Fruit fly (Drosophila melanogaster) whole organism, embryonic: Measurements from ENCODE around the gene rictor.

Experiments
- Abd-B ChIP-seq: fragments of 200-800 bp; sonication (Bioruptor generic); optimal IDR thresholded peaks from 2 replicates; lab custom pipeline; 2018; ENCODE audit warnings: missing biosample characterization, mild to moderate bottlenecking, missing genetic modification characterization, moderate library complexity
- Awh ChIP-seq: fragments of 200-800 bp; sonication (Bioruptor generic); IDR thresholded peaks from 2 replicates; pipeline ENCODE4, ENCODE4 v1.3.6; 2022; ENCODE audit warnings: missing biosample characterization, missing genetic modification characterization
- Bdp1 ChIP-seq: fragments of 200-800 bp; sonication (Bioruptor generic); optimal IDR thresholded peaks from 3 replicates; lab custom pipeline; 2016; ENCODE audit warnings: missing biosample characterization, missing genetic modification characterization
- CG10462 ChIP-seq: fragments of 200-800 bp; sonication (Bioruptor generic); optimal IDR thresholded peaks from 2 replicates; lab custom pipeline; 2016; ENCODE audit warnings: missing biosample characterization, missing genetic modification characterization
- CG16813 ChIP-seq: fragments of 200-800 bp; sonication (Bioruptor generic); IDR thresholded peaks from 3 replicates; pipeline ENCODE4 v1.3.6; 2022; ENCODE audit warnings: missing biosample characterization, missing genetic modification characterization; ENCODE audit not compliant: partially characterized antibody
- CG17359 ChIP-seq: fragments of 200-800 bp; sonication (Bioruptor generic); optimal IDR thresholded peaks from 3 replicates; lab custom pipeline; 2018; ENCODE audit warnings: missing biosample characterization, mild to moderate bottlenecking, missing genetic modification characterization, moderate library complexity
- CG18599 ChIP-seq: fragments of 200-800 bp; sonication (Bioruptor generic); optimal IDR thresholded peaks from 3 replicates; lab custom pipeline; 2017; ENCODE audit warnings: missing biosample characterization, missing genetic modification characterization, mild to moderate bottlenecking, moderate library complexity, missing genetic modification reagents
- CG18764 ChIP-seq: fragments of 200-800 bp; sonication (Bioruptor generic); optimal IDR thresholded peaks from 3 replicates; lab custom pipeline; 2016; ENCODE audit warnings: missing biosample characterization, missing genetic modification characterization
- CG3163 ChIP-seq: fragments of 200-800 bp; sonication (Bioruptor generic); optimal IDR thresholded peaks from 3 replicates; lab custom pipeline; 2016; ENCODE audit warnings: missing biosample characterization, missing genetic modification characterization
- CG3726 ChIP-seq: fragments of 200-800 bp; sonication (Bioruptor generic); IDR thresholded peaks from 3 replicates; pipeline ENCODE4, ENCODE4 v1.3.6; 2022; ENCODE audit warnings: missing biosample characterization, missing genetic modification characterization
- CG4360 ChIP-seq: fragments of 200-800 bp; sonication (Bioruptor generic); IDR thresholded peaks from 2 replicates; pipeline ENCODE4 v1.3.6; 2022; ENCODE audit warnings: missing biosample characterization, missing genetic modification characterization
- CG43689 ChIP-seq: fragments of 200-800 bp; sonication (Bioruptor generic); IDR thresholded peaks from 2 replicates; pipeline ENCODE4 v1.3.6; 2022; ENCODE audit warnings: missing biosample characterization, missing genetic modification characterization
- CG4617 ChIP-seq: fragments of 200-800 bp; sonication (Bioruptor generic); optimal IDR thresholded peaks from 3 replicates; lab custom pipeline; 2016; ENCODE audit warnings: missing biosample characterization, missing genetic modification characterization, borderline replicate concordance
- CG6175 ChIP-seq: fragments of 200-800 bp; sonication (Bioruptor generic); IDR thresholded peaks from 3 replicates; pipeline ENCODE4 v1.3.6; 2022; ENCODE audit warnings: missing biosample characterization, missing genetic modification characterization
- CG6854 ChIP-seq: fragments of 200-800 bp; sonication (Bioruptor generic); optimal IDR thresholded peaks from 3 replicates; lab custom pipeline; 2017; ENCODE audit warnings: missing biosample characterization, mild to moderate bottlenecking, missing genetic modification characterization
- CG7357 ChIP-seq: fragments of 200-800 bp; sonication (Bioruptor generic); IDR thresholded peaks from 3 replicates; pipeline ENCODE4 v1.3.6; 2022; ENCODE audit warnings: missing biosample characterization, missing genetic modification characterization
- CG7556 ChIP-seq: fragments of 200-800 bp; sonication (Bioruptor generic); optimal IDR thresholded peaks from 2 replicates; lab custom pipeline; 2017; ENCODE audit warnings: missing biosample characterization, mild to moderate bottlenecking, missing genetic modification characterization
- CG8290 ChIP-seq, 3 experiments: fragments of 200-800 bp; sonication (Bioruptor generic); optimal IDR thresholded peaks; 2 replicates each; lab custom pipeline; 2016 to 2019; ENCODE audit warnings: missing biosample characterization in 3 of 3, missing genetic modification characterization in 3 of 3, mild to moderate bottlenecking in 2 of 3, moderate library complexity in 1 of 3
- CTCF ChIP-seq: fragments of 200-800 bp; sonication (Bioruptor generic); optimal IDR thresholded peaks from 2 replicates; lab custom pipeline; 2017; ENCODE audit warnings: missing biosample characterization, mild to moderate bottlenecking, missing genetic modification characterization, moderate library complexity
- Dad ChIP-seq: fragments of 200-800 bp; sonication (Bioruptor generic); optimal IDR thresholded peaks from 3 replicates; lab custom pipeline; 2016; ENCODE audit warnings: missing biosample characterization, missing genetic modification characterization
- Dbx ChIP-seq: fragments of 200-800 bp; sonication (Bioruptor generic); IDR thresholded peaks from 3 replicates; pipeline ENCODE4 v1.3.6; 2022; ENCODE audit warnings: missing biosample characterization, missing genetic modification characterization
- Dek ChIP-seq: fragments of 200-800 bp; sonication (Bioruptor generic); optimal IDR thresholded peaks from 3 replicates; lab custom pipeline; 2019; ENCODE audit warnings: missing biosample characterization, mild to moderate bottlenecking, missing genetic modification characterization, moderate library complexity
- H2.0 ChIP-seq: fragments of 200-800 bp; sonication (Bioruptor generic); IDR thresholded peaks from 2 replicates; pipeline ENCODE4 v1.3.6; 2022; ENCODE audit warnings: missing biosample characterization, missing genetic modification characterization
- HLHmδ ChIP-seq: fragments of 200-800 bp; sonication (Bioruptor generic); optimal IDR thresholded peaks from 2 replicates; lab custom pipeline; 2018; ENCODE audit warnings: missing biosample characterization, mild to moderate bottlenecking, missing genetic modification characterization, moderate library complexity
- HmgZ ChIP-seq: fragments of 200-800 bp; sonication (Bioruptor generic); optimal IDR thresholded peaks from 2 replicates; lab custom pipeline; 2018; ENCODE audit warnings: missing biosample characterization, mild to moderate bottlenecking, missing genetic modification characterization
- Hr51 ChIP-seq, 2 experiments: fragments of 200-800 bp; sonication (Bioruptor generic); optimal IDR thresholded peaks; 2 replicates in 1 of 2; 3 replicates in 1 of 2; lab custom pipeline; 2016 to 2018; ENCODE audit warnings: missing biosample characterization in 2 of 2, missing genetic modification characterization in 2 of 2, mild to moderate bottlenecking in 1 of 2, moderate library complexity in 1 of 2
- Jarid2 ChIP-seq: fragments of 200-800 bp; sonication (Bioruptor generic); optimal IDR thresholded peaks from 3 replicates; lab custom pipeline; 2017; ENCODE audit warnings: mild to moderate bottlenecking, missing biosample characterization, missing genetic modification reagents, missing genetic modification characterization
- Rfx ChIP-seq: fragments of 200-800 bp; sonication (Bioruptor generic); IDR thresholded peaks from 2 replicates; pipeline ENCODE4 v1.3.6; 2022; ENCODE audit warnings: missing biosample characterization, missing genetic modification characterization
- Xrp1 ChIP-seq: fragments of 200-800 bp; sonication (Bioruptor generic); IDR thresholded peaks from 2 replicates; pipeline ENCODE4 v1.3.6; 2022; ENCODE audit warnings: missing biosample characterization, missing genetic modification characterization
- ap ChIP-seq: fragments of 200-800 bp; sonication (Bioruptor generic); IDR thresholded peaks from 2 replicates; pipeline ENCODE4 v1.3.6; 2022; ENCODE audit warnings: missing biosample characterization, missing genetic modification characterization
- az2 ChIP-seq: fragments of 200-800 bp; sonication (Bioruptor generic); optimal IDR thresholded peaks from 3 replicates; lab custom pipeline; 2016; ENCODE audit warnings: missing biosample characterization, missing genetic modification characterization
- bcd ChIP-seq: fragments of 200-800 bp; sonication (Bioruptor generic); optimal IDR thresholded peaks from 2 replicates; lab custom pipeline; 2017; ENCODE audit warnings: missing biosample characterization, mild to moderate bottlenecking, missing genetic modification characterization
- cg ChIP-seq: fragments of 200-800 bp; sonication (Bioruptor generic); optimal IDR thresholded peaks from 3 replicates; lab custom pipeline; 2019; ENCODE audit warnings: missing biosample characterization, mild to moderate bottlenecking, missing genetic modification characterization, moderate library complexity
- danr ChIP-seq: fragments of 200-800 bp; sonication (Bioruptor generic); IDR thresholded peaks from 2 replicates; pipeline ENCODE4 v1.3.6; 2022; ENCODE audit warnings: missing biosample characterization, missing genetic modification characterization
- emc ChIP-seq: fragments of 200-800 bp; sonication (Bioruptor generic); optimal IDR thresholded peaks from 2 replicates; lab custom pipeline; 2016; ENCODE audit warnings: missing biosample characterization, missing genetic modification characterization
- esg ChIP-seq: fragments of 200-800 bp; sonication (Bioruptor generic); conservative IDR thresholded peaks from 2 replicates; pipeline ENCODE4 v1.3.6; 2022; ENCODE audit warnings: missing biosample characterization, missing genetic modification characterization
- fd64A ChIP-seq: fragments of 200-800 bp; sonication (Bioruptor generic); optimal IDR thresholded peaks from 3 replicates; lab custom pipeline; 2018; ENCODE audit warnings: missing biosample characterization, mild to moderate bottlenecking, missing genetic modification characterization
- gfzf ChIP-seq: fragments of 200-800 bp; sonication (Bioruptor generic); optimal IDR thresholded peaks from 2 replicates; lab custom pipeline; 2016; ENCODE audit warnings: missing biosample characterization, mild to moderate bottlenecking, missing genetic modification characterization, moderate library complexity
- grau ChIP-seq: fragments of 200-800 bp; optimal IDR thresholded peaks from 3 replicates; lab custom pipeline; 2019; ENCODE audit warnings: missing biosample characterization, mild to moderate bottlenecking, missing genetic modification characterization, moderate library complexity
- kay ChIP-seq: fragments of 200-800 bp; sonication (Bioruptor generic); optimal IDR thresholded peaks from 2 replicates; lab custom pipeline; 2016; ENCODE audit warnings: missing biosample characterization, missing genetic modification characterization
- ken ChIP-seq: fragments of 200-800 bp; sonication (Bioruptor generic); IDR thresholded peaks from 3 replicates; pipeline ENCODE4 v1.3.6; 2022; ENCODE audit warnings: missing biosample characterization, missing genetic modification characterization
- mld ChIP-seq: fragments of 200-800 bp; sonication (Bioruptor generic); IDR thresholded peaks from 3 replicates; pipeline ENCODE4 v1.3.6; 2022; ENCODE audit warnings: missing biosample characterization, missing genetic modification characterization; ENCODE audit not compliant: partially characterized antibody
- nom ChIP-seq: fragments of 200-800 bp; sonication (Bioruptor generic); optimal IDR thresholded peaks from 2 replicates; lab custom pipeline; 2017; ENCODE audit warnings: missing biosample characterization, missing genetic modification characterization, mild to moderate bottlenecking, moderate library complexity, missing genetic modification reagents
- p53 ChIP-seq: fragments of 200-800 bp; sonication (Bioruptor generic); optimal IDR thresholded peaks from 2 replicates; lab custom pipeline; 2016; ENCODE audit warnings: missing biosample characterization, missing genetic modification characterization
- peb ChIP-seq: fragments of 200-800 bp; sonication (Bioruptor generic); IDR thresholded peaks from 2 replicates; pipeline ENCODE4 v1.3.6; 2022; ENCODE audit warnings: missing biosample characterization, missing genetic modification characterization
- sc ChIP-seq, 3 experiments: fragments of >200 bp in 2 of 3; fragments of 200-800 bp in 1 of 3; sonication (Bioruptor generic) in 1 of 3; optimal IDR thresholded peaks; 2 replicates in 2 of 3; 3 replicates in 1 of 3; lab custom pipeline; 2017; ENCODE audit warnings: mild to moderate bottlenecking in 1 of 3, missing biosample characterization in 1 of 3, missing genetic modification characterization in 1 of 3, missing genetic modification reagents in 1 of 3
- sd ChIP-seq: fragments of 200-800 bp; sonication (Bioruptor generic); optimal IDR thresholded peaks from 3 replicates; lab custom pipeline; 2018; ENCODE audit warnings: missing biosample characterization, mild to moderate bottlenecking, missing genetic modification characterization, moderate library complexity
- sima ChIP-seq: fragments of 200-800 bp; sonication (Bioruptor generic); optimal IDR thresholded peaks from 2 replicates; lab custom pipeline; 2016; ENCODE audit warnings: missing biosample characterization, missing genetic modification characterization
- toy ChIP-seq: fragments of 200-800 bp; sonication (Bioruptor generic); IDR thresholded peaks from 2 replicates; pipeline ENCODE4 v1.3.6; 2022; ENCODE audit warnings: missing biosample characterization, missing genetic modification characterization
- usp ChIP-seq: fragments of >200 bp; optimal IDR thresholded peaks from 2 replicates; lab custom pipeline; 2017; ENCODE audit warnings: missing biosample characterization, missing genetic modification characterization
- vfl ChIP-seq: fragments of 200-800 bp; sonication (Bioruptor generic); optimal IDR thresholded peaks from 2 replicates; lab custom pipeline; 2016; ENCODE audit warnings: missing biosample characterization, missing genetic modification characterization

Gene rictor

dm6 chrX:19298785-19299114 lies 37.7 kb upstream of the rictor start (continued):
- peak; percentile 65 for TF ChIP-seq CG17359
- TF ChIP-seq toy (GFP tag; lab: Robert Waterston, UW): no peak
- TF ChIP-seq ken (GFP tag; lab: Robert Waterston, UW): peak; percentile 53; the same call in 2 of the 3 replicates
- no peak for TF ChIP-seq CG4617
- no peak for TF ChIP-seq CG10462 (GFP tag; lab: Kevin White, UChicago)
- TF ChIP-seq CG16813 (GFP tag; lab: Robert Waterston, UW): no peak
- no peak for TF ChIP-seq kay (GFP tag; lab: Kevin White, UChicago)
- TF ChIP-seq sd (tag; lab: Kevin White, UChicago): no peak
- TF ChIP-seq CG3726 (GFP tag; lab: Robert Waterston, UW): 0 out of 3 replicates have a peak, but pooled peaks have one; percentile 30
- peak; percentile 74 for TF ChIP-seq Xrp1
- no peak for TF ChIP-seq nom
- no peak for TF ChIP-seq peb
- no peak for TF ChIP-seq p53 (GFP tag; lab: Kevin White, UChicago)
- peak; percentile 24 for TF ChIP-seq az2
- TF ChIP-seq CG18764: peak; percentile 8
- TF ChIP-seq CG43689: no peak
- no peak; the same call in 1 of the 2 replicates for TF ChIP-seq esg (GFP tag; lab: Robert Waterston, UW)
- TF ChIP-seq usp: no peak
- TF ChIP-seq sima (GFP tag; lab: Kevin White, UChicago): peak; percentile 8
- TF ChIP-seq CG7357 (GFP tag; lab: Robert Waterston, UW): peak; percentile 16; the same call in 1 of the 3 replicates
- TF ChIP-seq CG4360: 0 out of 2 replicates have a peak, but pooled peaks have one; percentile 11
- peak; percentile 66 for TF ChIP-seq Awh (GFP tag; lab: Robert Waterston, UW)
- TF ChIP-seq Hr51 (GFP tag; optimal IDR thresholded peaks at IDR 0.05; lab: Kevin White, UChicago): peak in 1 of 2 experiments; percentile 62
- TF ChIP-seq Rfx (GFP tag; lab: Robert Waterston, UW): peak; percentile 74
- TF ChIP-seq Jarid2 (GFP tag; lab: Kevin White, UChicago): no peak
- no peak for TF ChIP-seq ap (GFP tag; lab: Robert Waterston, UW)
- peak; percentile 26 for TF ChIP-seq CG18599 (GFP tag; lab: Kevin White, UChicago)
- no peak for TF ChIP-seq Dad
- TF ChIP-seq HmgZ (tag; lab: Kevin White, UChicago): no peak
- peak; percentile 65; the same call in 1 of the 2 replicates for TF ChIP-seq H2.0 (GFP tag; lab: Robert Waterston, UW)
- TF ChIP-seq CG6854 (GFP tag; lab: Kevin White, UChicago): no peak
- TF ChIP-seq cg (GFP tag; lab: Kevin White, UChicago): no peak
- TF ChIP-seq emc: no peak
- peak; percentile 98 for TF ChIP-seq CG3163 (GFP tag; lab: Kevin White, UChicago)
- TF ChIP-seq gfzf (GFP tag; lab: Kevin White, UChicago): no peak
- no peak for TF ChIP-seq mld (GFP tag; lab: Robert Waterston, UW)
- no peak for TF ChIP-seq sc (optimal IDR thresholded peaks at IDR 0.05; lab: Kevin White, UChicago)
- TF ChIP-seq sc (GFP tag; optimal IDR thresholded peaks at IDR 0.05; lab: Kevin White, UChicago): no peak
- TF ChIP-seq CG8290 (GFP tag; optimal IDR thresholded peaks at IDR 0.05; lab: Kevin White, UChicago): no peak
- TF ChIP-seq CG8290 (tag; optimal IDR thresholded peaks at IDR 0.05; lab: Kevin White, UChicago): peak in 1 of 2 experiments; percentile 2
- no peak for TF ChIP-seq Bdp1
- no peak for TF ChIP-seq CTCF (GFP tag; lab: Kevin White, UChicago)
- peak; percentile 4 for TF ChIP-seq Abd-B (GFP tag; lab: Kevin White, UChicago)
- TF ChIP-seq HLHmδ (GFP tag; lab: Kevin White, UChicago): no peak
- TF ChIP-seq CG6175 (GFP tag; lab: Robert Waterston, UW): no peak
- TF ChIP-seq grau: peak; percentile 98
- TF ChIP-seq Dbx: peak; percentile 55; the same call in 2 of the 3 replicates
- TF ChIP-seq CG7556 (GFP tag; lab: Kevin White, UChicago): no peak
- TF ChIP-seq fd64A (GFP tag; lab: Kevin White, UChicago): no peak
- peak; percentile 38 for TF ChIP-seq Dek (tag; lab: Kevin White, UChicago)
- TF ChIP-seq danr (GFP tag; lab: Robert Waterston, UW): no peak
- TF ChIP-seq vfl (GFP tag; lab: Kevin White, UChicago): no peak
- peak; percentile 15 for TF ChIP-seq bcd (GFP tag; lab: Kevin White, UChicago)
